Fruit fly (Drosophila melanogaster) whole organism, embryonic: ENCODE data around the gene CG43163.
A peak's percentile ranks its signal among the peaks of the same experiment; 100 is the strongest.

ENCODE experiments used
- ATbp ChIP-seq: fragments of 200-800 bp; sonication (Bioruptor generic); optimal IDR thresholded peaks from 2 replicates; lab custom pipeline; 2017; ENCODE audit warnings: missing biosample characterization, mild to moderate bottlenecking, missing genetic modification characterization, missing genetic modification reagents
- CG11456 ChIP-seq: fragments of 200-800 bp; sonication (Bioruptor generic); IDR thresholded peaks from 3 replicates; pipeline ENCODE4 v1.3.6; 2022; ENCODE audit warnings: missing biosample characterization, missing genetic modification characterization
- CG11560 ChIP-seq: fragments of 200-800 bp; sonication (Bioruptor generic); IDR thresholded peaks from 3 replicates; pipeline ENCODE4 v1.3.6; 2022; ENCODE audit warnings: missing biosample characterization, missing genetic modification characterization
- CG13424 ChIP-seq: fragments of 200-800 bp; sonication (Bioruptor generic); optimal IDR thresholded peaks from 2 replicates; lab custom pipeline; 2019; ENCODE audit warnings: missing biosample characterization, mild to moderate bottlenecking, missing genetic modification characterization, moderate library complexity
- CG14441 ChIP-seq: fragments of 200-800 bp; sonication (Bioruptor generic); IDR thresholded peaks from 2 replicates; pipeline ENCODE4 v1.3.6; 2022; ENCODE audit warnings: missing biosample characterization, missing genetic modification characterization
- CG14710 ChIP-seq: fragments of 200-800 bp; sonication (Bioruptor generic); optimal IDR thresholded peaks from 3 replicates; lab custom pipeline; 2019; ENCODE audit warnings: missing biosample characterization, mild to moderate bottlenecking, missing genetic modification characterization, moderate library complexity
- CG14860 ChIP-seq: fragments of 200-800 bp; sonication (Bioruptor generic); IDR thresholded peaks from 3 replicates; pipeline ENCODE4 v1.3.6; 2022; ENCODE audit warnings: missing biosample characterization, missing genetic modification characterization; ENCODE audit not compliant: partially characterized antibody
- CG15601 ChIP-seq: fragments of 200-800 bp; sonication (Bioruptor generic); optimal IDR thresholded peaks from 3 replicates; lab custom pipeline; 2019; ENCODE audit warnings: missing biosample characterization, mild to moderate bottlenecking, missing genetic modification characterization, moderate library complexity
- CG1603 ChIP-seq: fragments of 200-800 bp; sonication (Bioruptor generic); optimal IDR thresholded peaks from 2 replicates; lab custom pipeline; 2019; ENCODE audit warnings: missing biosample characterization, mild to moderate bottlenecking, missing genetic modification characterization, moderate library complexity
- CG2199 ChIP-seq: fragments of 200-800 bp; sonication (Bioruptor generic); IDR thresholded peaks from 3 replicates; pipeline ENCODE4 v1.3.6; 2022; ENCODE audit warnings: missing biosample characterization, missing genetic modification characterization
- CG2678 ChIP-seq: fragments of 200-800 bp; sonication (Bioruptor generic); optimal IDR thresholded peaks from 3 replicates; lab custom pipeline; 2019; ENCODE audit warnings: missing biosample characterization, mild to moderate bottlenecking, missing genetic modification characterization, moderate library complexity
- CG43689 ChIP-seq: fragments of 200-800 bp; sonication (Bioruptor generic); IDR thresholded peaks from 2 replicates; pipeline ENCODE4 v1.3.6; 2022; ENCODE audit warnings: missing biosample characterization, missing genetic modification characterization
- CG9817 ChIP-seq: fragments of 200-800 bp; sonication (Bioruptor generic); optimal IDR thresholded peaks from 2 replicates; lab custom pipeline; 2018; ENCODE audit warnings: missing biosample characterization, mild to moderate bottlenecking, missing genetic modification characterization, moderate library complexity
- CoRest ChIP-seq: fragments of 200-800 bp; sonication (Bioruptor generic); optimal IDR thresholded peaks from 3 replicates; lab custom pipeline; 2018; ENCODE audit warnings: missing biosample characterization, mild to moderate bottlenecking, missing genetic modification characterization, moderate library complexity
- Dbx ChIP-seq: fragments of 200-800 bp; sonication (Bioruptor generic); IDR thresholded peaks from 3 replicates; pipeline ENCODE4 v1.3.6; 2022; ENCODE audit warnings: missing biosample characterization, missing genetic modification characterization
- Dll ChIP-seq: fragments of 200-800 bp; sonication (Bioruptor generic); IDR thresholded peaks from 4 replicates; pipeline ENCODE4 v1.3.6; 2022; ENCODE audit warnings: missing biosample characterization, missing genetic modification characterization; ENCODE audit not compliant: partially characterized antibody
- E2f2 ChIP-seq: fragments of 200-800 bp; sonication (Bioruptor generic); IDR thresholded peaks from 2 replicates; pipeline ENCODE4 v1.3.6; 2022; ENCODE audit warnings: missing biosample characterization, missing genetic modification characterization
- ERR ChIP-seq: fragments of 200-800 bp; sonication (Bioruptor generic); optimal IDR thresholded peaks from 2 replicates; lab custom pipeline; 2016; ENCODE audit warnings: missing biosample characterization, missing genetic modification characterization
- HmgD ChIP-seq: fragments of 200-800 bp; sonication (Bioruptor generic); optimal IDR thresholded peaks from 3 replicates; lab custom pipeline; 2016; ENCODE audit warnings: missing biosample characterization, missing genetic modification characterization
- Hr39 ChIP-seq: fragments of >200 bp; optimal IDR thresholded peaks from 2 replicates; lab custom pipeline; 2017
- Kr ChIP-seq: fragments of 200-800 bp; sonication (Bioruptor generic); optimal IDR thresholded peaks from 2 replicates; lab custom pipeline; 2017; ENCODE audit warnings: missing biosample characterization, mild to moderate bottlenecking, missing genetic modification characterization
- Oli ChIP-seq: fragments of 200-800 bp; sonication (Bioruptor generic); optimal IDR thresholded peaks from 2 replicates; lab custom pipeline; 2018; ENCODE audit warnings: missing biosample characterization, mild to moderate bottlenecking, missing genetic modification characterization, moderate library complexity
- Opbp ChIP-seq: fragments of 200-800 bp; sonication (Bioruptor generic); IDR thresholded peaks from 3 replicates; pipeline ENCODE4 v1.3.6; 2022; ENCODE audit warnings: missing biosample characterization, missing genetic modification characterization; ENCODE audit not compliant: partially characterized antibody
- Xrp1 ChIP-seq: fragments of 200-800 bp; sonication (Bioruptor generic); IDR thresholded peaks from 2 replicates; pipeline ENCODE4 v1.3.6; 2022; ENCODE audit warnings: missing biosample characterization, missing genetic modification characterization
- YL-1 ChIP-seq: fragments of 200-800 bp; sonication (Bioruptor generic); optimal IDR thresholded peaks from 3 replicates; lab custom pipeline; 2017; ENCODE audit warnings: missing biosample characterization, mild to moderate bottlenecking, missing genetic modification characterization
- ap ChIP-seq: fragments of 200-800 bp; sonication (Bioruptor generic); IDR thresholded peaks from 2 replicates; pipeline ENCODE4 v1.3.6; 2022; ENCODE audit warnings: missing biosample characterization, missing genetic modification characterization
- ara ChIP-seq: fragments of 200-800 bp; sonication (Bioruptor generic); IDR thresholded peaks from 2 replicates; pipeline ENCODE4 v1.3.6; 2022; ENCODE audit warnings: missing biosample characterization, missing genetic modification characterization
- bigmax ChIP-seq: fragments of 200-800 bp; sonication (Bioruptor generic); optimal IDR thresholded peaks from 2 replicates; lab custom pipeline; 2018; ENCODE audit warnings: missing biosample characterization, mild to moderate bottlenecking, missing genetic modification characterization
- cg ChIP-seq: fragments of 200-800 bp; sonication (Bioruptor generic); optimal IDR thresholded peaks from 3 replicates; lab custom pipeline; 2019; ENCODE audit warnings: missing biosample characterization, mild to moderate bottlenecking, missing genetic modification characterization, moderate library complexity
- dmrt99B ChIP-seq: fragments of 200-800 bp; sonication (Bioruptor generic); optimal IDR thresholded peaks from 2 replicates; lab custom pipeline; 2018; ENCODE audit warnings: missing biosample characterization, mild to moderate bottlenecking, missing genetic modification characterization, moderate library complexity
- dpn ChIP-seq, 2 experiments: fragments of 200-800 bp; sonication (Bioruptor generic); optimal IDR thresholded peaks; 3 replicates each; lab custom pipeline; 2016; ENCODE audit warnings: missing biosample characterization in 2 of 2, missing genetic modification characterization in 2 of 2
- eve ChIP-seq, 2 experiments: fragments of >200 bp; optimal IDR thresholded peaks; 2 replicates each; lab custom pipeline; 2017; ENCODE audit warnings: missing biosample characterization in 2 of 2, missing genetic modification characterization in 2 of 2
- klu ChIP-seq: fragments of 200-800 bp; sonication (Bioruptor generic); IDR thresholded peaks from 2 replicates; pipeline ENCODE4 v1.3.6; 2022; ENCODE audit warnings: missing biosample characterization, missing genetic modification characterization
- kni ChIP-seq: fragments of 200-800 bp; sonication (Bioruptor generic); optimal IDR thresholded peaks from 3 replicates; lab custom pipeline; 2017; ENCODE audit warnings: mild to moderate bottlenecking, missing biosample characterization, missing genetic modification reagents, missing genetic modification characterization
- lola ChIP-seq, 3 experiments: fragments of >200 bp in 2 of 3; fragments of 200-800 bp in 1 of 3; sonication (Bioruptor generic) in 1 of 3; optimal IDR thresholded peaks; 2 replicates each; lab custom pipeline; 2017 to 2019; ENCODE audit warnings: missing biosample characterization in 3 of 3, missing genetic modification characterization in 3 of 3, mild to moderate bottlenecking in 1 of 3, moderate library complexity in 1 of 3
- luna ChIP-seq: fragments of 200-800 bp; sonication (Bioruptor generic); optimal IDR thresholded peaks from 2 replicates; lab custom pipeline; 2016; ENCODE audit warnings: missing biosample characterization, missing genetic modification characterization
- maf-S ChIP-seq: fragments of 200-800 bp; sonication (Bioruptor generic); optimal IDR thresholded peaks from 2 replicates; lab custom pipeline; 2016; ENCODE audit warnings: missing biosample characterization, missing genetic modification characterization
- mirr ChIP-seq: fragments of 200-800 bp; sonication (Bioruptor generic); optimal IDR thresholded peaks from 3 replicates; lab custom pipeline; 2018; ENCODE audit warnings: missing biosample characterization, mild to moderate bottlenecking, missing genetic modification characterization
- nmo ChIP-seq: fragments of 200-800 bp; sonication (Bioruptor generic); optimal IDR thresholded peaks from 2 replicates; lab custom pipeline; 2018; ENCODE audit warnings: missing biosample characterization, mild to moderate bottlenecking, missing genetic modification characterization, moderate library complexity
- psq ChIP-seq: fragments of 200-800 bp; sonication (Bioruptor generic); optimal IDR thresholded peaks from 2 replicates; lab custom pipeline; 2017; ENCODE audit warnings: missing biosample characterization, missing genetic modification characterization
- stwl ChIP-seq: fragments of 200-800 bp; sonication (Bioruptor generic); optimal IDR thresholded peaks from 3 replicates; lab custom pipeline; 2018; ENCODE audit warnings: missing biosample characterization, mild to moderate bottlenecking, missing genetic modification characterization, moderate library complexity
- sug ChIP-seq: fragments of 200-800 bp; optimal IDR thresholded peaks from 2 replicates; lab custom pipeline; 2019; ENCODE audit warnings: missing biosample characterization, mild to moderate bottlenecking, missing genetic modification characterization, moderate library complexity
- tup ChIP-seq: fragments of 200-800 bp; sonication (Bioruptor generic); optimal IDR thresholded peaks from 2 replicates; lab custom pipeline; 2016; ENCODE audit warnings: missing biosample characterization, mild to moderate bottlenecking, missing genetic modification characterization, moderate library complexity
- vnd ChIP-seq: fragments of 200-800 bp; sonication (Bioruptor generic); IDR thresholded peaks from 3 replicates; pipeline ENCODE4 v1.3.6; 2022; ENCODE audit warnings: missing biosample characterization, missing genetic modification characterization; ENCODE audit not compliant: partially characterized antibody

Gene CG43163

DNA sequence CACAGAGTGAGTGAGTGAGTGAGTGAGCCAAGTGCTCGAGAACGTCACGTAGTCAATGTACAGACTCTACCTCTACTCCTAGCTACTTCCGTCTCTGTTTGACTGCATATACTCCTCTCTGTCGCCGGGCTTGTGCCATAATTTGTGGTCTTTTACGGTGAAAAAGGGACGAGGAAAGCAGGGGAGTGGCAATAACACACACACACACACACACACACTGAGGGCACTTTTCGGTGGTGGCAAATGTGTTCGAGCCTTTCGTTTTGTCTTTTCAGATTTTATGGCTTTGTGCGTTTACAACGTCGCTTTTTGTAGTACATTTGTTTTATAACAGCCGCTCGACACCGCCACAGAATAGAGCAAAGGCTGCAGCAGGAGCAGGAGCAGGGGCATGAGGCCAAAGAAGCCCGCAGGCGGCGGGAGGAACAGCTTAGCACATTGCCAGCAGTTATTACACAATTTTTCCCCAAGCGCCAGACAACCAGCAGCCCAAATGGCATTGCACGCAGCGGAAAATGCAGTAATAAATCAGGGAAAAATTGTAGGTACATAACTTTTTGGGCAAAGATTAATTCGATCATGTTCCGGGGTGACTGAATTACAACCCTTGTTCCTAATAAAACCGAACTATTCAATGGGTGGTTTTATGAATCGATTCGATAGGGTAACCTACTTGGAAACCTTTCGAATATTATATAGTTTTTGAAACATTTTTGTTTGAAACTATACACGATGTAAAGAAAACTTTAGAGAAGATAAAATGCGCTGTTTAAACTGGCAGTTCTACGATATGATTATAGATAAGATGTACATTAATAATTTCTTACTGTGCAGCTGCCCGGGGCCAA, 48.0 kb downstream of the CG43163 start (continued):
- TF ChIP-seq Oli (peak; percentile 40), E2f2 (GFP tag; lab: Robert Waterston, UW) (0 out of 2 replicates have a peak, but pooled peaks have one; percentile 7), dpn (GFP tag; optimal IDR thresholded peaks at IDR 0.05; lab: Kevin White, UChicago) (no peak), CoRest (tag; lab: Kevin White, UChicago) (peak; percentile 14), CG13424 (tag; lab: Kevin White, UChicago) (peak; percentile 1), lola (GFP tag; optimal IDR thresholded peaks at IDR 0.05; lab: Kevin White, UChicago) (peak in 1 of 3 experiments; percentile 15), ATbp (GFP tag; lab: Kevin White, UChicago) (peak; percentile 0), Kr (GFP tag; lab: Kevin White, UChicago) (no peak), CG14710 (tag; lab: Kevin White, UChicago) (peak; percentile 28), nmo (peak; percentile 57), vnd (GFP tag; lab: Robert Waterston, UW) (no peak), cg (GFP tag; lab: Kevin White, UChicago) (peak; percentile 73)

DNA sequence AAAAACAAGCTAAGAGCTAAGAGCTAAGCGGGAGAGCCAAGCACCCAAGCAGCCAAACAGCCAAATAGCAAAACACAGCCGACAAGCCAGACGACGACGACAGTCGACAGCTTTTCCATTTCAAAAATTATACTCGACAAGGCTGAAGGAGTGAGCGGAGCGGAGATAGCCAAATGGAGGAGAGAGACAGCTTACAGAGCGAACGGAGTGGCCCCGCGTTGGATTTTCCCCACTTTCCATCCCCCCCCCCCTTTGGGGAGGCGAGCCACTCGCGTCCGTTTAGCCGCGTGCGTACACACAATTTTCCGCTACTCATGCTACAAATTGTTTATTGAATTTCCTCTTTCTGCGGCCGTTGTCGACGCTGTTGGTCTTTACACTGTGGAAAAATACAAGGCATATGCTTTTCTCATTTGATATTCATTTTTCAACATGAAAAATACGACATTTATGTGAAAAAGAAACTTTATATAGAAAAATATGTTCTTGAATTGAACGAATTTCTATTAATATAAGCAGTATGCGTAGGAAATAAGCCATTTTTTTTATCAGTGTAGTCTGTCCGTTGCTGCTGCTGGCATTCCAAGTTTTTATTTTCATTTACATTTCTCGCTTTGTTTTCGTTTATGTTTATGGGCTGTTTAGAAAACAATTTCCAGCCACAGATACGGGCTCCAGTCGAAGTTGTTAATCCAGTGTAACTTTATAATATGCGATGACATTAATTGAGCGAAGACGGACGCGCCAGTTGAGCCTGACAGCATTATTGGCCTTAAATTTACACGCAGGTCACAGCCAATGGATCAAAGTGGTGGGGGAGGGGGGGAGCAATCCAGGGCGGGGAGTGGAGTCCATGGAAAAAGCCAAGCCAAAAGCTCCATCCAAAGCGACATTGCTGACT, 48.8 kb downstream of the CG43163 start:
- peak; percentile 95 for TF ChIP-seq tup (GFP tag; lab: Kevin White, UChicago)
- peak; percentile 98 for TF ChIP-seq CG2678 (tag; lab: Kevin White, UChicago)
- no peak for TF ChIP-seq eve (GFP tag; optimal IDR thresholded peaks at IDR 0.05; lab: Kevin White, UChicago)
- peak; percentile 99 for TF ChIP-seq dmrt99B (tag; lab: Kevin White, UChicago)
- peak; percentile 97 for TF ChIP-seq CG14441 (GFP tag; lab: Robert Waterston, UW)
- TF ChIP-seq ara (GFP tag; lab: Robert Waterston, UW): peak; percentile 98
- peak; percentile 95 for TF ChIP-seq klu (GFP tag; lab: Robert Waterston, UW)
- peak; percentile 82 for TF ChIP-seq stwl
- peak; percentile 98 for TF ChIP-seq CG9817 (tag; lab: Kevin White, UChicago)
- peak; percentile 95 for TF ChIP-seq sug
- peak; percentile 97 for TF ChIP-seq YL-1 (GFP tag; lab: Kevin White, UChicago)
- TF ChIP-seq luna (GFP tag; lab: Kevin White, UChicago): peak; percentile 89
- peak; percentile 96 for TF ChIP-seq psq (GFP tag; lab: Kevin White, UChicago)
- TF ChIP-seq ERR (GFP tag; lab: Kevin White, UChicago): peak; percentile 92
- TF ChIP-seq Dbx (GFP tag; lab: Robert Waterston, UW): peak; percentile 97
- TF ChIP-seq maf-S (GFP tag; lab: Kevin White, UChicago): peak; percentile 96
- peak; percentile 92 for TF ChIP-seq kni (GFP tag; lab: Kevin White, UChicago)
- peak; percentile 97 for TF ChIP-seq ap (GFP tag; lab: Robert Waterston, UW)
- peak; percentile 89 for TF ChIP-seq CG11560 (tag; lab: Robert Waterston, UW)
- TF ChIP-seq Dll (GFP tag; lab: Robert Waterston, UW): 0 out of 4 replicates have a peak, but pooled peaks have one; percentile 11
- peak; percentile 93 for TF ChIP-seq CG11456 (GFP tag; lab: Robert Waterston, UW)
- peak; percentile 95 for TF ChIP-seq CG43689 (GFP tag; lab: Robert Waterston, UW)
- TF ChIP-seq Opbp (GFP tag; lab: Robert Waterston, UW): peak; percentile 56; the same call in 2 of the 3 replicates
- TF ChIP-seq CG1603 (tag; lab: Kevin White, UChicago): peak; percentile 96
- TF ChIP-seq CG15601: peak; percentile 99
- peak; percentile 24 for TF ChIP-seq bigmax
- peak; percentile 59 for TF ChIP-seq mirr
- TF ChIP-seq lola (GFP tag; optimal IDR thresholded peaks at IDR 0.05; lab: Kevin White, UChicago): peak in 1 of 3 experiments; percentile 99
- TF ChIP-seq CG14860 (GFP tag; lab: Robert Waterston, UW): no peak
- TF ChIP-seq CG2199 (GFP tag; lab: Robert Waterston, UW): peak; percentile 99
- peak; percentile 95 for TF ChIP-seq HmgD (GFP tag; lab: Kevin White, UChicago)
- no peak for TF ChIP-seq Hr39 (lab: Kevin White, UChicago)
- peak; percentile 99 for TF ChIP-seq Xrp1
